Worm (Caenorhabditis elegans) whole organism, young adult: ENCODE results near the gene C09G9.3.

Experiments used
- B0019.2 ChIP-seq: fragments of 200-800 bp; sonication (Bioruptor generic); conservative IDR thresholded peaks from 2 replicates; pipeline ENCODE4 v1.3.6; 2022; ENCODE audit warnings: missing genetic modification reagents, missing genetic modification characterization, missing compliant biosample characterization
- D2030.7 ChIP-seq: fragments of 200-800 bp; sonication (Bioruptor generic); IDR thresholded peaks from 2 replicates; pipeline ENCODE4 v1.3.6; 2022; ENCODE audit warnings: missing genetic modification reagents, missing genetic modification characterization, missing compliant biosample characterization
- dox-1 ChIP-seq: fragments of 200-800 bp; sonication (Bioruptor generic); IDR thresholded peaks from 2 replicates; pipeline ENCODE4 v1.3.6; 2022; ENCODE audit warnings: missing genetic modification reagents, missing genetic modification characterization, missing compliant biosample characterization
- ets-4 ChIP-seq: fragments of 200-800 bp; sonication (Bioruptor generic); optimal IDR thresholded peaks from 2 replicates; lab custom pipeline; 2018; ENCODE audit warnings: mild to moderate bottlenecking, missing genetic modification characterization, missing compliant biosample characterization
- let-607 ChIP-seq, 2 experiments: fragments of 200-800 bp in 1 of 2; sonication (Bioruptor generic) in 1 of 2; sonication (generic microtip) in 1 of 2; optimal IDR thresholded peaks; 2 replicates each; lab custom pipeline; 2016 to 2018; ENCODE audit warnings: mild to moderate bottlenecking in 2 of 2, missing compliant biosample characterization in 2 of 2, missing genetic modification characterization in 2 of 2, moderate library complexity in 2 of 2, missing genotype in 1 of 2
- lsy-27 ChIP-seq: sonication (generic microtip); optimal IDR thresholded peaks from 2 replicates; lab custom pipeline; 2017; ENCODE audit warnings: missing genetic modification characterization, mild to moderate bottlenecking, missing compliant biosample characterization, antibody characterized with exemption, missing genotype, borderline replicate concordance; ENCODE audit not compliant: insufficient read depth
- mel-28 ChIP-seq: sonication (generic microtip); optimal IDR thresholded peaks from 2 replicates; lab custom pipeline; 2016; ENCODE audit warnings: borderline replicate concordance, mild to moderate bottlenecking, missing genetic modification characterization, missing compliant biosample characterization
- sdz-38 ChIP-seq: sonication (generic microtip); optimal IDR thresholded peaks from 2 replicates; lab custom pipeline; 2016; ENCODE audit warnings: missing genotype, missing genetic modification characterization, missing compliant biosample characterization
- snpc-4 ChIP-seq, 5 experiments: fragments of 150-350 bp in 1 of 5; sonication (generic microtip) in 4 of 5; optimal IDR thresholded peaks; 2 replicates each; lab custom pipeline; 2014 to 2018; ENCODE audit warnings: missing genetic modification characterization in 5 of 5, missing biosample characterization in 3 of 5, antibody characterized with exemption in 2 of 5, mild to moderate bottlenecking in 2 of 5, missing compliant biosample characterization in 2 of 5, missing genotype in 2 of 5, moderate library complexity in 2 of 5, missing genetic modification reagents in 1 of 5
- somi-1 ChIP-seq: fragments of 200-800 bp; sonication (Bioruptor generic); optimal IDR thresholded peaks from 2 replicates; lab custom pipeline; 2018; ENCODE audit warnings: mild to moderate bottlenecking, missing genetic modification characterization, missing compliant biosample characterization
- tbp1 ChIP-seq: fragments of 200-800 bp; sonication (Bioruptor generic); optimal IDR thresholded peaks from 2 replicates; lab custom pipeline; 2018; ENCODE audit warnings: mild to moderate bottlenecking, missing genetic modification characterization, missing compliant biosample characterization
- unc-130 ChIP-seq: sonication (generic microtip); optimal IDR thresholded peaks from 2 replicates; lab custom pipeline; 2016; ENCODE audit warnings: missing genetic modification reagents, missing genetic modification characterization, missing compliant biosample characterization

- no peak for TF ChIP-seq lsy-27 (tag; lab: Kevin White, UChicago)
- no peak for TF ChIP-seq snpc-4 (GFP tag; optimal IDR thresholded peaks at IDR 0.05; lab: Kevin White, UChicago)
- TF ChIP-seq snpc-4 (tag; optimal IDR thresholded peaks at IDR 0.05; lab: Kevin White, UChicago), result no peak
- no peak for TF ChIP-seq unc-130 (GFP tag; lab: Kevin White, UChicago)
- TF ChIP-seq sdz-38 (tag; lab: Kevin White, UChicago), result no peak
- TF ChIP-seq dox-1 (GFP tag; lab: Robert Waterston, UW), result no peak
- no peak for TF ChIP-seq tbp1
- no peak for TF ChIP-seq let-607 (tag; optimal IDR thresholded peaks at IDR 0.05; lab: Kevin White, UChicago)
- TF ChIP-seq ets-4 (GFP tag; lab: Kevin White, UChicago), result no peak
- no peak for TF ChIP-seq B0019.2 (GFP tag; lab: Robert Waterston, UW)
- TF ChIP-seq D2030.7 (GFP tag; lab: Robert Waterston, UW), result no peak
- no peak for TF ChIP-seq mel-28
- TF ChIP-seq somi-1, result no peak
Observed at ce11 chrIV:8822598-8822997, 50.3 kb downstream of the C09G9.3 start.
